Fruit fly (Drosophila melanogaster) whole organism, embryonic: ENCODE data around the gene mRpL32.

Experiments
- Antp ChIP-seq: fragments of 200-800 bp; sonication (Bioruptor generic); optimal IDR thresholded peaks from 3 replicates; lab custom pipeline; 2016; ENCODE audit warnings: missing biosample characterization, missing genetic modification characterization
- BEAF-32 ChIP-seq: fragments of 200-800 bp; sonication (Bioruptor generic); optimal IDR thresholded peaks from 3 replicates; lab custom pipeline; 2017; ENCODE audit warnings: missing biosample characterization, missing genetic modification characterization, mild to moderate bottlenecking, moderate library complexity, missing genetic modification reagents
- Bdp1 ChIP-seq: fragments of 200-800 bp; sonication (Bioruptor generic); optimal IDR thresholded peaks from 3 replicates; lab custom pipeline; 2016; ENCODE audit warnings: missing biosample characterization, missing genetic modification characterization
- CG10321 ChIP-seq: fragments of 200-800 bp; sonication (Bioruptor generic); IDR thresholded peaks from 2 replicates; pipeline ENCODE4 v1.3.6; 2022; ENCODE audit warnings: missing biosample characterization, missing genetic modification characterization
- CG12391 ChIP-seq: fragments of 200-800 bp; sonication (Bioruptor generic); optimal IDR thresholded peaks from 3 replicates; lab custom pipeline; 2018; ENCODE audit warnings: missing biosample characterization, mild to moderate bottlenecking, missing genetic modification characterization, moderate library complexity
- CG1602 ChIP-seq: fragments of 200-800 bp; sonication (Bioruptor generic); optimal IDR thresholded peaks from 3 replicates; lab custom pipeline; 2016; ENCODE audit warnings: missing biosample characterization, missing genetic modification characterization
- CG17328 ChIP-seq: fragments of 200-800 bp; sonication (Bioruptor generic); IDR thresholded peaks from 2 replicates; pipeline ENCODE4 v1.3.6; 2022; ENCODE audit warnings: missing biosample characterization, missing genetic modification characterization
- CG17829 ChIP-seq: fragments of 200-800 bp; optimal IDR thresholded peaks from 2 replicates; lab custom pipeline; 2019; ENCODE audit warnings: missing biosample characterization, mild to moderate bottlenecking, missing genetic modification characterization, moderate library complexity
- CG2678 ChIP-seq: fragments of 200-800 bp; sonication (Bioruptor generic); optimal IDR thresholded peaks from 3 replicates; lab custom pipeline; 2019; ENCODE audit warnings: missing biosample characterization, mild to moderate bottlenecking, missing genetic modification characterization, moderate library complexity
- CG2889 ChIP-seq: fragments of 200-800 bp; sonication (Bioruptor generic); IDR thresholded peaks from 3 replicates; pipeline ENCODE4 v1.3.6; 2022; ENCODE audit warnings: missing biosample characterization, missing genetic modification characterization
- CG32532 ChIP-seq: fragments of 200-800 bp; sonication (Bioruptor generic); IDR thresholded peaks from 2 replicates; pipeline ENCODE4 v1.3.6; 2022; ENCODE audit warnings: missing biosample characterization, missing genetic modification characterization
- CG6791 ChIP-seq: fragments of 200-800 bp; sonication (Bioruptor generic); IDR thresholded peaks from 3 replicates; pipeline ENCODE4 v1.3.6; 2022; ENCODE audit warnings: missing biosample characterization, missing genetic modification characterization; ENCODE audit not compliant: partially characterized antibody
- CG7987 ChIP-seq: fragments of 200-800 bp; sonication (Bioruptor generic); optimal IDR thresholded peaks from 2 replicates; lab custom pipeline; 2018; ENCODE audit warnings: missing biosample characterization, mild to moderate bottlenecking, missing genetic modification characterization, moderate library complexity
- CG8281 ChIP-seq: fragments of 200-800 bp; sonication (Bioruptor generic); optimal IDR thresholded peaks from 2 replicates; lab custom pipeline; 2018; ENCODE audit warnings: missing biosample characterization, mild to moderate bottlenecking, missing genetic modification characterization, moderate library complexity
- CG8478 ChIP-seq: fragments of >200 bp; optimal IDR thresholded peaks from 2 replicates; lab custom pipeline; 2018
- Camta ChIP-seq: fragments of 200-800 bp; sonication (Bioruptor generic); optimal IDR thresholded peaks from 2 replicates; lab custom pipeline; 2016; ENCODE audit warnings: missing biosample characterization, missing genetic modification characterization
- Fer1 ChIP-seq: fragments of 200-800 bp; sonication (Bioruptor generic); optimal IDR thresholded peaks from 2 replicates; lab custom pipeline; 2017; ENCODE audit warnings: missing biosample characterization, mild to moderate bottlenecking, missing genetic modification characterization
- MESR4 ChIP-seq: fragments of 200-800 bp; sonication (Bioruptor generic); optimal IDR thresholded peaks from 2 replicates; lab custom pipeline; 2018; ENCODE audit warnings: missing biosample characterization, mild to moderate bottlenecking, missing genetic modification characterization, moderate library complexity
- NC2α ChIP-seq: fragments of 200-800 bp; sonication (Bioruptor generic); optimal IDR thresholded peaks from 2 replicates; lab custom pipeline; 2016; ENCODE audit warnings: missing biosample characterization, missing genetic modification characterization
- Neu2 ChIP-seq: fragments of 200-800 bp; sonication (Bioruptor generic); optimal IDR thresholded peaks from 3 replicates; lab custom pipeline; 2016; ENCODE audit warnings: missing biosample characterization, missing genetic modification characterization, borderline replicate concordance
- Oaz ChIP-seq: fragments of 200-800 bp; sonication (Bioruptor generic); IDR thresholded peaks from 2 replicates; pipeline ENCODE4 v1.3.6; 2022; ENCODE audit warnings: missing biosample characterization, missing genetic modification characterization
- PHDP ChIP-seq: fragments of 200-800 bp; sonication (Bioruptor generic); optimal IDR thresholded peaks from 3 replicates; lab custom pipeline; 2018; ENCODE audit warnings: missing biosample characterization, mild to moderate bottlenecking, missing genetic modification characterization, moderate library complexity
- Pdp1 ChIP-seq, 2 experiments: fragments of 200-800 bp; sonication (Bioruptor generic); optimal IDR thresholded peaks; 3 replicates each; lab custom pipeline; 2016; ENCODE audit warnings: missing biosample characterization in 2 of 2, missing genetic modification characterization in 2 of 2, mild to moderate bottlenecking in 1 of 2, moderate library complexity in 1 of 2
- Tbp ChIP-seq: fragments of >200 bp; optimal IDR thresholded peaks from 2 replicates; lab custom pipeline; 2018; ENCODE audit warnings: missing biosample characterization, missing genetic modification characterization
- Xbp1 ChIP-seq: fragments of 200-800 bp; sonication (Bioruptor generic); optimal IDR thresholded peaks from 3 replicates; lab custom pipeline; 2016; ENCODE audit warnings: missing biosample characterization, mild to moderate bottlenecking, missing genetic modification characterization
- ac ChIP-seq: fragments of 200-800 bp; sonication (Bioruptor generic); optimal IDR thresholded peaks from 3 replicates; lab custom pipeline; 2017; ENCODE audit warnings: missing biosample characterization, mild to moderate bottlenecking, missing genetic modification characterization
- bsh ChIP-seq, 2 experiments: fragments of 200-800 bp; sonication (Bioruptor generic); optimal IDR thresholded peaks; 2 replicates each; lab custom pipeline; 2017 to 2018; ENCODE audit warnings: mild to moderate bottlenecking in 2 of 2, missing biosample characterization in 2 of 2, missing genetic modification characterization in 2 of 2, moderate library complexity in 1 of 2
- caup ChIP-seq: fragments of 200-800 bp; sonication (Bioruptor generic); optimal IDR thresholded peaks from 3 replicates; lab custom pipeline; 2017; ENCODE audit warnings: missing biosample characterization, mild to moderate bottlenecking, missing genetic modification characterization, moderate library complexity; ENCODE audit not compliant: severe bottlenecking
- corto ChIP-seq: fragments of 200-800 bp; sonication (Bioruptor generic); optimal IDR thresholded peaks from 2 replicates; lab custom pipeline; 2016; ENCODE audit warnings: missing biosample characterization, mild to moderate bottlenecking, missing genetic modification characterization, moderate library complexity
- cwo ChIP-seq: fragments of 200-800 bp; sonication (Bioruptor generic); optimal IDR thresholded peaks from 3 replicates; lab custom pipeline; 2017; ENCODE audit warnings: missing biosample characterization, missing genetic modification characterization, mild to moderate bottlenecking, moderate library complexity, missing genetic modification reagents
- da ChIP-seq: fragments of 200-800 bp; sonication (Bioruptor generic); optimal IDR thresholded peaks from 2 replicates; lab custom pipeline; 2016; ENCODE audit warnings: missing biosample characterization, missing genetic modification characterization
- dati ChIP-seq: fragments of 200-800 bp; sonication (Bioruptor generic); IDR thresholded peaks from 2 replicates; pipeline ENCODE4 v1.3.6; 2022; ENCODE audit warnings: missing biosample characterization, missing genetic modification characterization
- dm ChIP-seq: fragments of 200-800 bp; sonication (Bioruptor generic); optimal IDR thresholded peaks from 3 replicates; lab custom pipeline; 2016; ENCODE audit warnings: missing biosample characterization, missing genetic modification characterization
- ewg ChIP-seq: fragments of 200-800 bp; sonication (Bioruptor generic); optimal IDR thresholded peaks from 3 replicates; lab custom pipeline; 2017; ENCODE audit warnings: mild to moderate bottlenecking, missing biosample characterization, missing genetic modification reagents, missing genetic modification characterization
- exex ChIP-seq: fragments of 200-800 bp; sonication (Bioruptor generic); optimal IDR thresholded peaks from 4 replicates; lab custom pipeline; 2018; ENCODE audit warnings: missing biosample characterization, mild to moderate bottlenecking, missing genetic modification characterization, moderate library complexity
- fd102C ChIP-seq: fragments of 200-800 bp; sonication (Bioruptor generic); optimal IDR thresholded peaks from 2 replicates; lab custom pipeline; 2018; ENCODE audit warnings: missing biosample characterization, mild to moderate bottlenecking, missing genetic modification characterization, moderate library complexity
- fd96Cb ChIP-seq: fragments of 200-800 bp; sonication (Bioruptor generic); optimal IDR thresholded peaks from 2 replicates; lab custom pipeline; 2018; ENCODE audit warnings: missing biosample characterization, mild to moderate bottlenecking, missing genetic modification characterization, moderate library complexity
- ftz-f1 ChIP-seq: fragments of 200-800 bp; sonication (Bioruptor generic); optimal IDR thresholded peaks from 2 replicates; lab custom pipeline; 2016; ENCODE audit warnings: missing biosample characterization, missing genetic modification characterization
- ind ChIP-seq: fragments of 200-800 bp; sonication (Bioruptor generic); optimal IDR thresholded peaks from 3 replicates; lab custom pipeline; 2016; ENCODE audit warnings: missing biosample characterization, missing genetic modification characterization
- lilli ChIP-seq: fragments of 200-800 bp; sonication (Bioruptor generic); optimal IDR thresholded peaks from 3 replicates; lab custom pipeline; 2016; ENCODE audit warnings: missing biosample characterization, missing genetic modification characterization
- maf-S ChIP-seq: fragments of 200-800 bp; sonication (Bioruptor generic); optimal IDR thresholded peaks from 2 replicates; lab custom pipeline; 2016; ENCODE audit warnings: missing biosample characterization, missing genetic modification characterization
- otp ChIP-seq: fragments of 200-800 bp; sonication (Bioruptor generic); IDR thresholded peaks from 3 replicates; pipeline ENCODE4, ENCODE4 v1.3.6; 2022; ENCODE audit warnings: missing biosample characterization, missing genetic modification characterization
- pb ChIP-seq: fragments of 200-800 bp; sonication (Bioruptor generic); optimal IDR thresholded peaks from 3 replicates; lab custom pipeline; 2016; ENCODE audit warnings: missing biosample characterization, missing genetic modification characterization
- pros ChIP-seq: fragments of 200-800 bp; sonication (Bioruptor generic); optimal IDR thresholded peaks from 3 replicates; lab custom pipeline; 2019; ENCODE audit warnings: missing biosample characterization, mild to moderate bottlenecking, missing genetic modification characterization, moderate library complexity
- pzg ChIP-seq: fragments of 200-800 bp; sonication (Bioruptor generic); optimal IDR thresholded peaks from 3 replicates; lab custom pipeline; 2018; ENCODE audit warnings: missing biosample characterization, mild to moderate bottlenecking, missing genetic modification characterization, moderate library complexity
- tup ChIP-seq: fragments of 200-800 bp; sonication (Bioruptor generic); optimal IDR thresholded peaks from 2 replicates; lab custom pipeline; 2016; ENCODE audit warnings: missing biosample characterization, mild to moderate bottlenecking, missing genetic modification characterization, moderate library complexity
- zen2 ChIP-seq: fragments of 200-800 bp; sonication (Bioruptor generic); IDR thresholded peaks from 3 replicates; pipeline ENCODE4 v1.3.6; 2022; ENCODE audit warnings: missing biosample characterization, missing genetic modification characterization; ENCODE audit not compliant: partially characterized antibody

mRpL32 gene

dm6 chr3R:31221337-31222047 is 31.2 kb upstream of the mRpL32 start (continued):
- TF ChIP-seq Xbp1 (GFP tag; lab: Kevin White, UChicago) (no peak), CG1602 (GFP tag; lab: Kevin White, UChicago) (no peak), pb (GFP tag; lab: Kevin White, UChicago) (no peak), Camta (GFP tag; lab: Kevin White, UChicago) (no peak), ac (GFP tag; lab: Kevin White, UChicago) (no peak), CG6791 (GFP tag; lab: Robert Waterston, UW) (no peak), Pdp1 (GFP tag; optimal IDR thresholded peaks at IDR 0.05; lab: Kevin White, UChicago) (no peak), dati (GFP tag; lab: Robert Waterston, UW) (no peak), PHDP (tag; lab: Kevin White, UChicago) (no peak), Oaz (GFP tag; lab: Robert Waterston, UW) (no peak), CG8281 (tag; lab: Kevin White, UChicago) (no peak), fd102C (GFP tag; lab: Kevin White, UChicago) (no peak), CG12391 (no peak), Bdp1 (GFP tag; lab: Kevin White, UChicago) (no peak), corto (GFP tag; lab: Kevin White, UChicago) (peak; percentile 38), da (GFP tag; lab: Kevin White, UChicago) (no peak), pzg (no peak), Tbp (GFP tag; lab: Kevin White, UChicago) (no peak), Fer1 (GFP tag; lab: Kevin White, UChicago) (peak; percentile 31), tup (GFP tag; lab: Kevin White, UChicago) (no peak), CG2678 (tag; lab: Kevin White, UChicago) (peak; percentile 4), bsh (GFP tag; optimal IDR thresholded peaks at IDR 0.05; lab: Kevin White, UChicago) (peak in 1 of 2 experiments; percentile 82)
- TF ChIP-seq, all 482 proteins: peak for 40

dm6 chr3R:31222125-31222889 is 30.4 kb upstream of the mRpL32 start:
- TF ChIP-seq exex (tag; lab: Kevin White, UChicago) (peak; percentile 67), Antp (GFP tag; lab: Kevin White, UChicago) (peak; percentile 89), ind (GFP tag; lab: Kevin White, UChicago) (peak; percentile 85), CG32532 (GFP tag; lab: Robert Waterston, UW) (no peak), dm (peak; percentile 40), pros (GFP tag; lab: Kevin White, UChicago) (peak; percentile 63), BEAF-32 (GFP tag; lab: Kevin White, UChicago) (no peak), MESR4 (GFP tag; lab: Kevin White, UChicago) (no peak), CG17328 (GFP tag; lab: Robert Waterston, UW) (no peak), ewg (GFP tag; lab: Kevin White, UChicago) (peak; percentile 85), Neu2 (GFP tag; lab: Kevin White, UChicago) (peak; percentile 16), caup (GFP tag; lab: Kevin White, UChicago) (peak; percentile 89), CG7987 (GFP tag; lab: Kevin White, UChicago) (no peak), CG10321 (GFP tag; lab: Robert Waterston, UW) (no peak), cwo (GFP tag; lab: Kevin White, UChicago) (peak; percentile 82), zen2 (GFP tag; lab: Robert Waterston, UW) (no peak), ftz-f1 (GFP tag; lab: Kevin White, UChicago) (no peak), lilli (peak; percentile 87), CG2889 (no peak), CG17829 (peak; percentile 80), NC2α (peak; percentile 45), otp (GFP tag; lab: Robert Waterston, UW) (no peak), fd96Cb (tag; lab: Kevin White, UChicago) (peak; percentile 81), maf-S (GFP tag; lab: Kevin White, UChicago) (peak; percentile 84), CG8478 (lab: Kevin White, UChicago) (no peak)
